Worm (Caenorhabditis elegans): ENCODE data around the gene npp-21.

The npp-21 gene

ce11 chrII:7624995-7625394 lies 25.5 kb downstream of the npp-21 start:
- TF ChIP-seq ces-1 (GFP tag; optimal IDR thresholded peaks at IDR 0.05) (peak; percentile 25), vab-7 (GFP tag; IDR thresholded peaks at IDR 0.05) (0 out of 2 replicates have a peak, but pooled peaks have one; percentile 30), egl-43 (GFP tag; IDR thresholded peaks at IDR 0.05) (0 out of 2 replicates have a peak, but pooled peaks have one; percentile 31), aha-1 (tag) (no peak), lin-15B (tag; optimal IDR thresholded peaks at IDR 0.05) (no peak), unc-62 (GFP tag; optimal IDR thresholded peaks at IDR 0.05 in 1 of 2) (peak in 1 of 2 experiments; percentile 49), unc-62 (tag; optimal IDR thresholded peaks at IDR 0.05) (no peak)

ce11 chrII:7628640-7629039 lies 29.2 kb downstream of the npp-21 start:
- no peak for TF ChIP-seq daf-19 (GFP tag; conservative IDR thresholded peaks at IDR 0.05)
- no peak for TF ChIP-seq ceh-20 (GFP tag; IDR thresholded peaks at IDR 0.05)
- peak; percentile 21 for TF ChIP-seq mxl-3 (GFP tag; optimal IDR thresholded peaks at IDR 0.05)
- TF ChIP-seq hlh-30 (tag; optimal IDR thresholded peaks at IDR 0.05; ENCODE audit: insufficient read depth) = peak; percentile 53
- no peak for TF ChIP-seq cey-2 (tag; optimal IDR thresholded peaks at IDR 0.05; ENCODE audit: borderline replicate concordance, insufficient read depth)
- TF ChIP-seq aha-1 (tag) = no peak
- no peak for TF ChIP-seq tra-1 (GFP tag; IDR thresholded peaks at IDR 0.05)
- TF ChIP-seq daf-12 (tag; optimal IDR thresholded peaks at IDR 0.05) = no peak
- TF ChIP-seq nhr-42 (GFP tag; IDR thresholded peaks at IDR 0.05) = no peak
- TF ChIP-seq lim-7 (GFP tag; IDR thresholded peaks at IDR 0.05) = no peak
- TF ChIP-seq nhr-76 (tag; optimal IDR thresholded peaks at IDR 0.05) = no peak

ce11 chrII:7630052-7630451 lies 30.6 kb downstream of the npp-21 start:
- TF ChIP-seq aha-1 (tag) = peak; percentile 93
- TF ChIP-seq nhr-237 (tag; optimal IDR thresholded peaks at IDR 0.05) = no peak
- TF ChIP-seq unc-62 (GFP tag; optimal IDR thresholded peaks at IDR 0.05 in 1 of 2) = no peak
- no peak for TF ChIP-seq unc-62 (tag; optimal IDR thresholded peaks at IDR 0.05)
- no peak for TF ChIP-seq R02D3.7 (tag; optimal IDR thresholded peaks at IDR 0.05)
- no peak for TF ChIP-seq ceh-62 (tag; optimal IDR thresholded peaks at IDR 0.05)
- no peak for TF ChIP-seq nhr-102 (tag; optimal IDR thresholded peaks at IDR 0.05)

DNA sequence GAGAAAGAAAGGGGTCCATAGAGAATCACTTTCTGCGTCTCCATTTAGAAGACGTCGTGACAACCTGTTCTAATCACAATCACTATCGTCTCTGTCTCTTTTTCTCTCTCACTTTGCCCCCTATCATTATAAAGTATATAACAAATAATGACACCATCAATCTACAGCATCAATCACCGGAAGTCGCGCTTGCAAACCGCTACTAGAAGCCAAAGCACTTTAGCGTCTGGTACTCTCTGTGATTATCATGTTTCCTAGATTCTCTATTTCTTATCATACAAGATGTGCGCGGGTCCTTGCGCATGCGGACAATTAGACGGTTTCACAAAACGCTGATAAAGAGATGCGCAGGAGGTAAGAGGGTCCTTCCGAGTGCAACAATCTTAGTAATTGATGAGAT lies 31.7 kb downstream of the npp-21 start:
- TF ChIP-seq nhr-28 (tag; optimal IDR thresholded peaks at IDR 0.05) = peak; percentile 33
- TF ChIP-seq ctbp-1 (GFP tag; IDR thresholded peaks at IDR 0.05) = 0 out of 2 replicates have a peak, but pooled peaks have one; percentile 14
- TF ChIP-seq mdl-1 (tag; optimal IDR thresholded peaks at IDR 0.05) = peak; percentile 3 to 70
- no peak for TF ChIP-seq unc-130 (GFP tag; optimal IDR thresholded peaks at IDR 0.05)
- TF ChIP-seq ama-1 (optimal IDR thresholded peaks at IDR 0.05) = no peak
- TF ChIP-seq dmd-6 (GFP tag; IDR thresholded peaks at IDR 0.05) = peak; percentile 23; the same call in 1 of the 2 replicates
- peak; percentile 12 for TF ChIP-seq hlh-11 (tag; optimal IDR thresholded peaks at IDR 0.05)
- TF ChIP-seq php-3 (GFP tag; IDR thresholded peaks at IDR 0.05) = no peak
- peak; percentile 69 for TF ChIP-seq cey-2 (tag; optimal IDR thresholded peaks at IDR 0.05; ENCODE audit: borderline replicate concordance, insufficient read depth)
- peak; percentile 62 for TF ChIP-seq nhr-48 (tag; optimal IDR thresholded peaks at IDR 0.05)
- TF ChIP-seq nhr-10 (tag; optimal IDR thresholded peaks at IDR 0.05) = peak; percentile 61
- peak; percentile 41 for TF ChIP-seq mxl-3 (GFP tag; optimal IDR thresholded peaks at IDR 0.05)

DNA sequence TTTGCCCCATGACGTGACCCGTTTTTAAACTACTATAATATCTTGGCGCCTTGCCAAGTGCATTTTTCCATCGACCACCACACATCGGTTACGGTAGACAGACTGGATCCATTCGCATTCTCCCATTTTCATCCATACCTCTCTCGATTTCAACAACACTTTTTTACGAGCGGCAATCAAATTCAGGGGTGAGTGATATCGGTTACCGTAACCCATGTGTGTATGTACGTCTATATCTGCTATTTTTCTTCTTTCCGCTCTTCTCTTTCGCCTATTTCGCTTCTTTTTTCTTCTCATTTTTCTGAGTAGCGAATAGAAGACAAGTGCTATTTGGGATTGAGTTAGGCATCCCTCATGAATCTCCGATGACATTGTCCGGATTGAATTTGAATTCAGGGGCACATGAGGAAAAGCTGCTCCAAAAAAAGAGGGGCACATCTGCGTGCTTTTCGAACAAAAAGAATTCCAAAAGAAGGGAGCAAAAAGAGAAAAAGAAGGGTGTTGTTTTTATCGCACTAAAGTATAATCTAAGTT lies 32.3 kb downstream of the npp-21 start:
- no peak for TF ChIP-seq vab-7 (GFP tag; IDR thresholded peaks at IDR 0.05)
- TF ChIP-seq lsy-2 (tag; optimal IDR thresholded peaks at IDR 0.05) = peak in 1 of 2 experiments; percentile 62
- TF ChIP-seq fkh-10 (GFP tag; optimal IDR thresholded peaks at IDR 0.05) = peak; percentile 79
